Worm (Caenorhabditis elegans) whole organism, L1 larva: ENCODE measurements around the gene dap-3.

Experiments used
- lin-35 ChIP-seq, 2 experiments: fragments of 150-350 bp; optimal IDR thresholded peaks; 2 replicates each; lab custom pipeline; 2014; ENCODE audit warnings: missing biosample characterization in 2 of 2, missing genetic modification characterization in 2 of 2, missing genetic modification reagents in 2 of 2
- mef-2 ChIP-seq: fragments of 150-350 bp; optimal IDR thresholded peaks from 2 replicates; lab custom pipeline; 2014; ENCODE audit warnings: missing biosample characterization, missing genetic modification characterization
- nhr-76 ChIP-seq: sonication (generic microtip); optimal IDR thresholded peaks from 2 replicates; lab custom pipeline; 2017; ENCODE audit warnings: missing biosample characterization, missing genetic modification characterization
- tbx-2 ChIP-seq: sonication (generic microtip); optimal IDR thresholded peaks from 2 replicates; lab custom pipeline; 2016; ENCODE audit warnings: missing genetic modification characterization, missing compliant biosample characterization
- unc-30 ChIP-seq: sonication (generic microtip); optimal IDR thresholded peaks from 2 replicates; lab custom pipeline; 2017; ENCODE audit warnings: missing biosample characterization, missing genetic modification characterization
- zag-1 ChIP-seq: fragments of 150-350 bp; optimal IDR thresholded peaks from 2 replicates; lab custom pipeline; 2014; ENCODE audit warnings: missing biosample characterization, missing genetic modification characterization

- TF ChIP-seq tbx-2 (no peak), lin-35 (GFP tag; optimal IDR thresholded peaks at IDR 0.05; lab: Kevin White, UChicago) (no peak), zag-1 (tag; lab: Kevin White, UChicago) (no peak), nhr-76 (tag; lab: Kevin White, UChicago) (no peak), unc-30 (tag; lab: Kevin White, UChicago) (no peak), mef-2 (tag; lab: Kevin White, UChicago) (no peak)
These were observed 31.8 kb downstream of the dap-3 start, which contains the start of gene C14A4.12 for ce11 chrII:10612743-10613142.
